Worm (Caenorhabditis elegans): ENCODE results near the gene C05C10.7.

ce11 chrII:9938877-9939276 is at the start of gene C05C10.7, which contains the start of gene C05C10.5:
- TF ChIP-seq unc-62 (GFP tag; optimal IDR thresholded peaks at IDR 0.05) (no peak), lin-39 (tag; optimal IDR thresholded peaks at IDR 0.05) (no peak)

Measured in whole organism, L3 larva.